Worm (Caenorhabditis elegans): ENCODE results near the gene T04C12.11.

ce11 chrV:11010768-11011167, 49.3 kb downstream of the T04C12.11 start:
- TF ChIP-seq egl-27 (tag; optimal IDR thresholded peaks at IDR 0.05) (no peak), skn-1 (tag; optimal IDR thresholded peaks at IDR 0.05) (no peak), nhr-11 (tag; optimal IDR thresholded peaks at IDR 0.05) (no peak), fkh-10 (GFP tag; optimal IDR thresholded peaks at IDR 0.05) (no peak), unc-62 (GFP tag; optimal IDR thresholded peaks at IDR 0.05) (no peak), nhr-237 (tag; optimal IDR thresholded peaks at IDR 0.05) (no peak), ztf-11 (tag; optimal IDR thresholded peaks at IDR 0.05) (no peak), hmg-11 (tag; optimal IDR thresholded peaks at IDR 0.05) (no peak), elt-1 (tag; optimal IDR thresholded peaks at IDR 0.05) (no peak), ceh-9 (tag; optimal IDR thresholded peaks at IDR 0.05) (no peak), nhr-23 (tag; optimal IDR thresholded peaks at IDR 0.05) (no peak), lin-15B (tag; optimal IDR thresholded peaks at IDR 0.05) (no peak)

Measured in whole organism, L3 larva.